Worm (Caenorhabditis elegans): ENCODE results near the gene tra-2.

DNA sequence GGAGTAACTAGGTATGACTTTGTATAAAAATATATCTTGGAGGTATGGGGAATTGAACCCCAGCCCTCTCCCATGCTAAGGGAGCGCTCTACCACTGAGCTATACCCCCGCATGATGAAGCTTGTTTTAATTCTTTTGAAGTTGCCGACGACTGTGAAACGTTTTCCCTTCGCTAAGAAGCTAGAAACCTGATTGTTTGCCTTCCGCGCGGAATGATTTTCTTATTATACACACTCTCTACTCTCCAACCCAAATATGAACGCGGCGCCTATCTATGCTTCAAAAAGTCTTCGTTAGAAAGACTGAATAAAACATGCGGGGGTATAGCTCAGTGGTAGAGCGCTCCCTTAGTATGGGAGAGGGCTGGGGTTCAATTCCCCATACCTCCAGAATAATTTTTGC lies 37.5 kb upstream of the tra-2 start:
- no peak for TF ChIP-seq ztf-11 (tag; optimal IDR thresholded peaks at IDR 0.05)
- no peak for TF ChIP-seq egl-27 (tag; optimal IDR thresholded peaks at IDR 0.05)
- no peak for TF ChIP-seq fkh-10 (GFP tag; optimal IDR thresholded peaks at IDR 0.05)
- no peak for TF ChIP-seq lin-39 (tag; optimal IDR thresholded peaks at IDR 0.05)
- no peak for TF ChIP-seq pqm-1 (tag; optimal IDR thresholded peaks at IDR 0.05)
- no peak for TF ChIP-seq fos-1 (tag; optimal IDR thresholded peaks at IDR 0.05)
